Fruit fly (Drosophila melanogaster) Kc167 (cell line): ENCODE results near the gene CG5439.

Source experiments
- Myc ChIP-seq: fragments of >200 bp; optimal IDR thresholded peaks from 2 replicates; lab custom pipeline; 2017; ENCODE audit warnings: missing external identifiers
- psq ChIP-seq: fragments of >200 bp; optimal IDR thresholded peaks from 2 replicates; lab custom pipeline; 2017; ENCODE audit warnings: missing external identifiers

- TF ChIP-seq psq (lab: Kevin White, UChicago) (no peak), Myc (no peak)
These were observed 41.0 kb upstream of the CG5439 start for dm6 chr2L:13135929-13136328.
